Fruit fly (Drosophila melanogaster) S2 (cell line): ENCODE results near the gene SCCRO4.

Source experiments
- CG8478 ChIP-seq: fragments of >200 bp; optimal IDR thresholded peaks from 2 replicates; lab custom pipeline; 2018
- CTCF ChIP-seq, 2 experiments: fragments of >200 bp; optimal IDR thresholded peaks; 2 replicates each; lab custom pipeline; 2018

DNA sequence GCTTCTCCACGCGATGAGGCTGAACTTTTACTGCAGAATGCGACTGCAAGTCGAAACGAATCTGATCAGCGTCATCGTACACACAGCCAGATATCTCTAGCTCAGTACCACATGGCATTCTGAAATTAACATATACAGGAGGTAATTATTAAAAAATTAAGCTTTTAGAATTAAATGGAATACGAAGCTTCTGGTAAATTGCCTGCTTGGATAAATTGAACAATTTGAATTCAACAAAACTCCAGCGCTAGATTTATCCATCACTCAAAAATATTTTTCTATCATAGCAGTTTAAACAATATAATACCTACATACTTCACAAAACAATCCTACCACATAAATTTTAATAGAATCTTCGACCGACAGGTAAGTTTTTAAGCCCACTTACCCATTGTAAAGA is at the start of gene SCCRO4:
- TF ChIP-seq CTCF (optimal IDR thresholded peaks at IDR 0.05; lab: Kevin White, UChicago) (no peak), CG8478 (lab: Kevin White, UChicago) (no peak)
